Worm (Caenorhabditis elegans) whole organism, late embryonic: Measurements from ENCODE around the gene ugt-11.
A peak's percentile ranks its signal among the peaks of the same experiment; 100 is the strongest.
"Not testable (repeated sequence)": the region's sequence is repeated elsewhere in the genome, so short reads cannot be mapped to it uniquely, and the experiment has no call there.

Source experiments
- C08G9.2 ChIP-seq: sonication (generic microtip); optimal IDR thresholded peaks from 2 replicates; lab custom pipeline; 2016; ENCODE audit warnings: mild to moderate bottlenecking, missing genetic modification characterization, moderate library complexity, missing compliant biosample characterization
- K02D7.2 ChIP-seq: sonication (generic microtip); optimal IDR thresholded peaks from 2 replicates; lab custom pipeline; 2017; ENCODE audit warnings: mild to moderate bottlenecking, missing genetic modification characterization, missing compliant biosample characterization
- K09A11.1 ChIP-seq: sonication (generic microtip); optimal IDR thresholded peaks from 2 replicates; lab custom pipeline; 2017; ENCODE audit warnings: antibody characterized with exemption, mild to moderate bottlenecking, missing genetic modification characterization, missing compliant biosample characterization; ENCODE audit not compliant: insufficient read depth
- ahr-1 ChIP-seq: sonication (generic microtip); optimal IDR thresholded peaks from 2 replicates; lab custom pipeline; 2016; ENCODE audit warnings: missing genetic modification characterization, missing compliant biosample characterization
- ama-1 ChIP-seq: fragments of 150-350 bp; optimal IDR thresholded peaks from 2 replicates; lab custom pipeline; 2014
- ceh-18 ChIP-seq: sonication (generic microtip); optimal IDR thresholded peaks from 2 replicates; lab custom pipeline; 2016; ENCODE audit warnings: missing genetic modification characterization, missing compliant biosample characterization
- ceh-19 ChIP-seq: fragments of 200-800 bp; sonication (Bioruptor generic); optimal IDR thresholded peaks from 2 replicates; lab custom pipeline; 2018; ENCODE audit warnings: mild to moderate bottlenecking, missing genetic modification characterization, missing compliant biosample characterization
- ceh-22 ChIP-seq: sonication (generic microtip); optimal IDR thresholded peaks from 2 replicates; lab custom pipeline; 2017; ENCODE audit warnings: missing biosample characterization, missing genetic modification characterization
- ceh-24 ChIP-seq: sonication (generic microtip); optimal IDR thresholded peaks from 2 replicates; lab custom pipeline; 2016; ENCODE audit warnings: mild to moderate bottlenecking, missing genetic modification characterization, missing compliant biosample characterization
- ceh-31 ChIP-seq: sonication (generic microtip); optimal IDR thresholded peaks from 2 replicates; lab custom pipeline; 2016; ENCODE audit warnings: missing genetic modification characterization, missing compliant biosample characterization
- ceh-34 ChIP-seq: sonication (generic microtip); optimal IDR thresholded peaks from 2 replicates; lab custom pipeline; 2016; ENCODE audit warnings: mild to moderate bottlenecking, missing genetic modification characterization, missing compliant biosample characterization
- ceh-48 ChIP-seq: sonication (generic microtip); optimal IDR thresholded peaks from 2 replicates; lab custom pipeline; 2016; ENCODE audit warnings: missing genetic modification characterization, inconsistent platforms, missing compliant biosample characterization
- che-1 ChIP-seq: sonication (generic microtip); optimal IDR thresholded peaks from 2 replicates; lab custom pipeline; 2016; ENCODE audit warnings: mild to moderate bottlenecking, missing genetic modification characterization, missing compliant biosample characterization
- dmd-4 ChIP-seq: sonication (generic microtip); optimal IDR thresholded peaks from 2 replicates; lab custom pipeline; 2016; ENCODE audit warnings: borderline replicate concordance, missing genetic modification characterization, missing compliant biosample characterization
- elt-2 ChIP-seq: sonication (generic microtip); optimal IDR thresholded peaks from 2 replicates; lab custom pipeline; 2016; ENCODE audit warnings: missing genetic modification reagents, missing genetic modification characterization, missing compliant biosample characterization
- ets-4 ChIP-seq: sonication (generic microtip); optimal IDR thresholded peaks from 2 replicates; lab custom pipeline; 2016; ENCODE audit warnings: missing genetic modification characterization, missing compliant biosample characterization
- fkh-10 ChIP-seq: fragments of 150-350 bp; optimal IDR thresholded peaks from 2 replicates; lab custom pipeline; 2014; ENCODE audit warnings: missing biosample characterization, missing genetic modification reagents, missing genetic modification characterization
- gmeb-2 ChIP-seq: sonication (generic microtip); optimal IDR thresholded peaks from 2 replicates; lab custom pipeline; 2016; ENCODE audit warnings: missing genetic modification characterization, inconsistent platforms, missing compliant biosample characterization
- hlh-6 ChIP-seq: sonication (generic microtip); optimal IDR thresholded peaks from 2 replicates; lab custom pipeline; 2016; ENCODE audit warnings: missing genotype, missing genetic modification characterization, missing compliant biosample characterization
- lim-6 ChIP-seq: sonication (generic microtip); optimal IDR thresholded peaks from 2 replicates; lab custom pipeline; 2016; ENCODE audit warnings: missing genetic modification characterization, missing compliant biosample characterization
- lin-11 ChIP-seq: fragments of 200-800 bp; sonication (Bioruptor generic); optimal IDR thresholded peaks from 2 replicates; lab custom pipeline; 2018; ENCODE audit warnings: mild to moderate bottlenecking, missing genetic modification characterization, missing compliant biosample characterization
- mec-3 ChIP-seq: sonication (generic microtip); optimal IDR thresholded peaks from 2 replicates; lab custom pipeline; 2016; ENCODE audit warnings: borderline replicate concordance, missing genetic modification characterization, missing compliant biosample characterization
- nfya-1 ChIP-seq: sonication (generic microtip); optimal IDR thresholded peaks from 2 replicates; lab custom pipeline; 2017; ENCODE audit warnings: missing genetic modification characterization, mild to moderate bottlenecking, missing compliant biosample characterization, antibody characterized with exemption, moderate library complexity
- nhr-11 ChIP-seq: fragments of 150-350 bp; optimal IDR thresholded peaks from 2 replicates; lab custom pipeline; 2014; ENCODE audit warnings: missing biosample characterization, missing genetic modification characterization
- nhr-232 ChIP-seq: sonication (generic microtip); optimal IDR thresholded peaks from 2 replicates; lab custom pipeline; 2016; ENCODE audit warnings: missing genetic modification characterization, missing compliant biosample characterization
- npax-4 ChIP-seq: sonication (generic microtip); optimal IDR thresholded peaks from 2 replicates; lab custom pipeline; 2016; ENCODE audit warnings: missing genetic modification characterization, missing compliant biosample characterization
- pag-3 ChIP-seq: sonication (generic microtip); optimal IDR thresholded peaks from 2 replicates; lab custom pipeline; 2016; ENCODE audit warnings: missing compliant biosample characterization, missing genetic modification characterization, borderline replicate concordance
- pat-9 ChIP-seq: fragments of 200-800 bp; sonication (Bioruptor generic); optimal IDR thresholded peaks from 2 replicates; lab custom pipeline; 2018; ENCODE audit warnings: mild to moderate bottlenecking, missing genetic modification characterization, moderate library complexity, missing compliant biosample characterization
- pqm-1 ChIP-seq: sonication (generic microtip); optimal IDR thresholded peaks from 2 replicates; lab custom pipeline; 2016; ENCODE audit warnings: missing genetic modification characterization, missing compliant biosample characterization
- pros-1 ChIP-seq: fragments of 150-350 bp; optimal IDR thresholded peaks from 2 replicates; lab custom pipeline; 2014; ENCODE audit warnings: missing biosample characterization, missing genetic modification reagents, missing genetic modification characterization
- rnt-1 ChIP-seq: sonication (generic microtip); optimal IDR thresholded peaks from 2 replicates; lab custom pipeline; 2016; ENCODE audit warnings: missing genetic modification characterization, missing compliant biosample characterization
- sox-4 ChIP-seq: sonication (generic microtip); optimal IDR thresholded peaks from 2 replicates; lab custom pipeline; 2017; ENCODE audit warnings: mild to moderate bottlenecking, missing genetic modification characterization, inconsistent platforms, missing compliant biosample characterization
- zip-5 ChIP-seq: sonication (generic microtip); optimal IDR thresholded peaks from 2 replicates; lab custom pipeline; 2016; ENCODE audit warnings: missing genetic modification characterization, missing compliant biosample characterization

ugt-11 gene

DNA sequence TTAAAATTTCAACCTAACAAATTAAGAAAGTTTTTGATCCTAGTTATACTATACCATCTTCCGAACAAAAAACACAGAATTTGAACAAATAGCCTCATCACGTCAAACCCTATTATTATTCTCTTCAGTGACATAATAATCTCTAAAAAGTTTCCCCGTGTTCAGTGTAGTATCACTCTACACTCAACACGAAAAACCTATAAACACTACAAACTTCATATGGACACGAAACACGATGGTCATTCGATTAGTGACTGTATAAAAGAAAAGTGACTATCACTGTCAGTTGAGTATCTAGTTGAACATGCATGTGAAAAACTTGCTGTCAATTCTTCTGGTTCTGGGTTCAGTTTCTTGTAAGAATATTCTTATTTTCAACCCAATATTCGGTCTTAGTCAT, 8.8 kb upstream of the ugt-11 start, which contains the start of gene ugt-8:
ugt-8 (plus strand) TSS at position 235 of the 400 bp plus-strand sequence.
- no peak for TF ChIP-seq lim-6
- TF ChIP-seq ceh-34 (tag; lab: Kevin White, UChicago): no peak
- TF ChIP-seq fkh-10 (GFP tag; lab: Kevin White, UChicago): no peak
- no peak for TF ChIP-seq zip-5
- TF ChIP-seq pag-3: no peak
- TF ChIP-seq sox-4 (tag; lab: Kevin White, UChicago): no peak
- TF ChIP-seq ceh-19 (GFP tag; lab: Kevin White, UChicago): no peak
- TF ChIP-seq gmeb-2 (tag; lab: Kevin White, UChicago): no peak
- no peak for TF ChIP-seq pqm-1 (tag; lab: Kevin White, UChicago)
- no peak for TF ChIP-seq mec-3 (tag; lab: Kevin White, UChicago)
- no peak for TF ChIP-seq ceh-24
- TF ChIP-seq ceh-18 (tag; lab: Kevin White, UChicago): no peak
- no peak for TF ChIP-seq K09A11.1 (tag; lab: Kevin White, UChicago)

DNA sequence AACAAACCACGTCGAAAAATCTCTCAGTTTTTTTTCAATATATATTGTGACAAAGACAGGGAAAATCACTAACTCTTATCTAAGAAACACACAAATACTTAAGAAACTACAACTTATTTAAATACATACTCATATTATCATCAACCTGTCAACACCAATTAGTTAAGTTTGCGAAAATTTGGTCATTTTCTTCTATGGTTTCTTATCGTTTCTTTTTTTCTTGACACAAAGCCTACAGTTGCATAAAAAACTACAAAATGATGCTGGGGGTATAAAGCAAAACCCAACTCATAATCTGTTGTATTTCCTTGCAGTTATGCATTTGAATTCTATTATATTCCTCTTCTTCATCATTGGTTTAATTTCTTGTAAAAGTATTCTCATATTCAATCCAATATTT, 6.2 kb upstream of the ugt-11 start, which contains the start of gene ugt-67:
ugt-67 (plus strand) TSS at position 301 of the 400 bp plus-strand sequence.
- TF ChIP-seq npax-4 (tag; lab: Kevin White, UChicago): no peak
- TF ChIP-seq che-1 (tag; lab: Kevin White, UChicago): no peak
- no peak for TF ChIP-seq hlh-6 (tag; lab: Kevin White, UChicago)
- no peak for TF ChIP-seq pqm-1 (tag; lab: Kevin White, UChicago)
- TF ChIP-seq pros-1 (tag; lab: Kevin White, UChicago): no peak
- TF ChIP-seq K02D7.2 (tag; lab: Kevin White, UChicago): no peak
- TF ChIP-seq ets-4: no peak
- TF ChIP-seq ama-1 (lab: Kevin White, UChicago): no peak
- TF ChIP-seq ceh-34 (tag; lab: Kevin White, UChicago): no peak
- TF ChIP-seq ceh-19 (GFP tag; lab: Kevin White, UChicago): no peak
- no peak for TF ChIP-seq nfya-1
- no peak for TF ChIP-seq ceh-31 (tag; lab: Kevin White, UChicago)
- no peak for TF ChIP-seq nhr-11 (tag; lab: Kevin White, UChicago)
- TF ChIP-seq ceh-22 (tag; lab: Kevin White, UChicago): no peak
- TF ChIP-seq ceh-48: no peak
- no peak for TF ChIP-seq ahr-1 (tag; lab: Kevin White, UChicago)
- TF ChIP-seq, all 69 proteins: peak for 0

DNA sequence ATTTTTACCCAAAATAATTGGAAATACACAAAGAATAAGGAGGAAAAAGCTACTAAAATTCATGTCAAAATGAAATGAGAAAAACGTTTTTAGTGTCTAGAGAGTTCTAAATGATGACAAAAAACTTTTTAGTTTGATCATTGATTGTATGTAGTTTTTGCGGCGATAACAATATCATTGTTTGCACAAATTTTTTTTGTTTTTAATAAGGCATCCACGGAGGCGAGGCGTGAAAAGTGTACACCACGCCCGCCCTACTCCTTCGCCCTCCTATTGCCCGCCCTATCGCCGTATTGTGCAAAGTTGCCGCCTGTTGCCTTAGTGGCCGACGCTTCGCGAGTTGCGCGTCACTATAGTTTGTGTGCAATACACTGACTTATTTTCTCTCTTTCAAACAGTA, 5.1 kb upstream of the ugt-11 start, which contains the start of gene ugt-10:
ugt-10 (minus strand) TSS at position 101 of the 400 bp plus-strand sequence.
- TF ChIP-seq dmd-4 (tag; lab: Kevin White, UChicago); lim-6; ceh-22 (tag; lab: Kevin White, UChicago): not testable (repeated sequence)

DNA sequence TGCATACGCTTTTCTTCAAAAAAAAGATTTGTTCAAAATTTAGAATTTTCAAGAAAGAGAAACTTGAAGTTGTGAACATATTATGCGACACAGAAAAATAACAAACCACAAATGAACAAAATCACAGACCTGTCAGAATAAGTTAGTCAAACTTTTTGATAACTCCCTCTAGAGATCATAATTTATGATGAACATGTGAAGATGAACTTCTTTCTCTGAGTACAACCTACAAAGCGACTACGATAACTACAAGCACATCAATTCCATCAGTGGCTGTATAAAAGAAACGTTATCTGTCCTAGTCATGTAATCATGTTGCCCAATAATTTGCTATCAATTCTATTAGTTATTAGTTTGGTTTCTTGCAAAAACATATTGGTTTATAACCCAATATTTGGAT, 873 bp upstream of the ugt-11 start, which contains the start of gene ugt-9:
ugt-9 (plus strand) TSS at position 305 of the 400 bp plus-strand sequence.
- no peak for TF ChIP-seq dmd-4 (tag; lab: Kevin White, UChicago)
- TF ChIP-seq elt-2 (tag; lab: Kevin White, UChicago): peak; percentile 62

DNA sequence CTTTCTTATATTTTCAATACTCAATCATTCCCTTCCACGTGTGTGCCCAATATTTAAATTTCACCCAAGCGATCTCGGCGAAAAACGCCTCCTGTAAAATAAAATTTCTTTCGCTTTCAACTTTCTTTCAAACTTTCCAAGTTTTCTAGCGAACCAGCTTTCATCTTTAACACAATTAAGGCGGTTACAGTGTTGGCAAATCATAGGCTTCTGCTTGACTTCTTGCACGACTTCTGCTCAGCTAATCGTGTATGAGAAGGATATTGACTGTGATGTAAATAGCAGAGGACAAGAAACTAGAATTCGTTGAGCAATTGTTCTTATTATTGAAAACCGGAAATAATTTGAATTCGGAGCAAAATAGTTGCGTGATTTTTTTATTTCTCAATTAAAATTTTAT, 3.6 kb downstream of the ugt-11 start:
- TF ChIP-seq ets-4 (no peak), nhr-232 (tag; lab: Kevin White, UChicago) (no peak), lin-11 (tag; lab: Kevin White, UChicago) (no peak), pat-9 (no peak), lim-6 (no peak), C08G9.2 (tag; lab: Kevin White, UChicago) (no peak), rnt-1 (no peak)
- TF ChIP-seq, all 69 proteins: peak for 0
